Worm (Caenorhabditis elegans) whole organism, L4/young adult: ENCODE measurements around the gene nlp-66.

ENCODE experiments used
- W03F9.2 ChIP-seq: fragments of 150-350 bp; optimal IDR thresholded peaks from 2 replicates; lab custom pipeline; 2014; ENCODE audit warnings: missing biosample characterization, missing genetic modification characterization
- dao-5 ChIP-seq: sonication (generic microtip); optimal IDR thresholded peaks from 2 replicates; lab custom pipeline; 2016; ENCODE audit warnings: missing genotype, missing genetic modification characterization, moderate library complexity, missing compliant biosample characterization
- him-1 ChIP-seq: sonication (generic microtip); optimal IDR thresholded peaks from 2 replicates; lab custom pipeline; 2016; ENCODE audit warnings: missing genotype, missing genetic modification reagents, missing genetic modification characterization, missing compliant biosample characterization

The nlp-66 gene

ce11 chrX:11114420-11114819, 2.2 kb downstream of the nlp-66 start:
- TF ChIP-seq him-1 (no peak), dao-5 (no peak), W03F9.2 (tag; lab: Kevin White, UChicago) (no peak)

- TF ChIP-seq W03F9.2 (tag; lab: Kevin White, UChicago) (no peak), dao-5 (no peak), him-1 (no peak)
Observed at ce11 chrX:11109200-11109599, 7.4 kb downstream of the nlp-66 start, which contains the start of gene grd-1. Gene grd-1 (plus strand): TSS chrX:11109440.

ce11 chrX:11107076-11107475, 9.5 kb downstream of the nlp-66 start, which contains the start of gene clc-17:
Gene clc-17 (plus strand): TSS chrX:11107376.
- no peak for TF ChIP-seq W03F9.2 (tag; lab: Kevin White, UChicago)

- TF ChIP-seq dao-5, result no peak
- no peak for TF ChIP-seq W03F9.2 (tag; lab: Kevin White, UChicago)
- no peak for TF ChIP-seq him-1
Observed at ce11 chrX:11104883-11105629, 11.6 kb downstream of the nlp-66 start, which contains the start of gene W02H3.1. Gene W02H3.1 (minus strand): TSS chrX:11105460.

ce11 chrX:11103173-11103572, 13.4 kb downstream of the nlp-66 start:
- no peak for TF ChIP-seq dao-5
- TF ChIP-seq W03F9.2 (tag; lab: Kevin White, UChicago), result no peak
- no peak for TF ChIP-seq him-1

- TF ChIP-seq him-1 (no peak), dao-5 (no peak)
Observed at ce11 chrX:11098086-11098485, 18.5 kb downstream of the nlp-66 start, which contains the start of gene W02H3.3. Gene W02H3.3 (minus strand): TSS chrX:11098186.

ce11 chrX:11097343-11097742, 19.3 kb downstream of the nlp-66 start:
- TF ChIP-seq dao-5, result no peak
- TF ChIP-seq him-1, result no peak
- no peak for TF ChIP-seq W03F9.2 (tag; lab: Kevin White, UChicago)

- TF ChIP-seq him-1, result peak; percentile 92
- peak; percentile 74 for TF ChIP-seq dao-5
- peak; percentile 30 for TF ChIP-seq W03F9.2 (tag; lab: Kevin White, UChicago)
Observed at ce11 chrX:11095480-11095879, 21.1 kb downstream of the nlp-66 start.

- TF ChIP-seq dao-5, result peak; percentile 95
- peak; percentile 100 for TF ChIP-seq him-1
- TF ChIP-seq W03F9.2 (tag; lab: Kevin White, UChicago), result peak; percentile 98
Observed at ce11 chrX:11093985-11094593, 22.5 kb downstream of the nlp-66 start.

- no peak for TF ChIP-seq W03F9.2 (tag; lab: Kevin White, UChicago)
Observed at ce11 chrX:11088952-11089351, 27.7 kb downstream of the nlp-66 start, which contains the start of gene W04G3.11. Gene W04G3.11 (plus strand): TSS chrX:11089195.

- no peak for TF ChIP-seq W03F9.2 (tag; lab: Kevin White, UChicago)
- TF ChIP-seq him-1, result no peak
- no peak for TF ChIP-seq dao-5
Observed at ce11 chrX:11085162-11085561, 31.5 kb downstream of the nlp-66 start, which contains the start of gene W04G3.7. Gene W04G3.7 (minus strand): TSS chrX:11085262.

ce11 chrX:11080170-11080728, 36.4 kb downstream of the nlp-66 start, which contains the start of gene sulp-7:
Gene sulp-7 (plus strand): TSS chrX:11080678.
- TF ChIP-seq dao-5 (no peak), W03F9.2 (tag; lab: Kevin White, UChicago) (no peak), him-1 (no peak)

- no peak for TF ChIP-seq W03F9.2 (tag; lab: Kevin White, UChicago)
- TF ChIP-seq dao-5, result no peak
- TF ChIP-seq him-1, result no peak
Observed at ce11 chrX:11079667-11080066, 37.0 kb downstream of the nlp-66 start, which contains the start of gene W04G3.13. Gene W04G3.13 (minus strand): TSS chrX:11079767.

- TF ChIP-seq W03F9.2 (tag; lab: Kevin White, UChicago) (no peak), dao-5 (no peak), him-1 (no peak)
Observed at ce11 chrX:11078150-11078549, 38.5 kb downstream of the nlp-66 start, which contains the start of gene W04G3.10. Gene W04G3.10 (minus strand): TSS chrX:11078250.

ce11 chrX:11076491-11076890, 40.1 kb downstream of the nlp-66 start, which contains the start of gene W04G3.12:
Gene W04G3.12 (minus strand): TSS chrX:11076801.
- TF ChIP-seq dao-5, result no peak
- no peak for TF ChIP-seq him-1
- TF ChIP-seq W03F9.2 (tag; lab: Kevin White, UChicago), result no peak
